Worm (Caenorhabditis elegans) whole organism, L2 larva: ENCODE data around the gene zer-1.

Experiments used
- ama-1 ChIP-seq: fragments of 150-350 bp; optimal IDR thresholded peaks from 2 replicates; lab custom pipeline; 2018; ENCODE audit warnings: inconsistent platforms
- dmd-4 ChIP-seq: sonication (generic microtip); optimal IDR thresholded peaks from 2 replicates; lab custom pipeline; 2017; ENCODE audit warnings: missing biosample characterization, missing genetic modification characterization
- gmeb-1 ChIP-seq: fragments of 150-350 bp; optimal IDR thresholded peaks from 2 replicates; lab custom pipeline; 2014; ENCODE audit warnings: missing biosample characterization, missing genetic modification characterization
- lsy-2 ChIP-seq, 2 experiments: fragments of 150-350 bp in 1 of 2; sonication (generic microtip) in 1 of 2; optimal IDR thresholded peaks; 2 replicates each; lab custom pipeline; 2014 to 2017; ENCODE audit warnings: missing biosample characterization in 2 of 2, missing genetic modification characterization in 2 of 2
- nhr-10 ChIP-seq: sonication (generic microtip); optimal IDR thresholded peaks from 2 replicates; lab custom pipeline; 2017; ENCODE audit warnings: missing biosample characterization, missing genetic modification characterization
- nhr-11 ChIP-seq: fragments of 150-350 bp; optimal IDR thresholded peaks from 2 replicates; lab custom pipeline; 2014; ENCODE audit warnings: missing biosample characterization, missing genetic modification characterization
- sma-3 ChIP-seq: sonication (generic microtip); optimal IDR thresholded peaks from 2 replicates; lab custom pipeline; 2016; ENCODE audit warnings: missing genetic modification reagents, missing genetic modification characterization, missing compliant biosample characterization

DNA sequence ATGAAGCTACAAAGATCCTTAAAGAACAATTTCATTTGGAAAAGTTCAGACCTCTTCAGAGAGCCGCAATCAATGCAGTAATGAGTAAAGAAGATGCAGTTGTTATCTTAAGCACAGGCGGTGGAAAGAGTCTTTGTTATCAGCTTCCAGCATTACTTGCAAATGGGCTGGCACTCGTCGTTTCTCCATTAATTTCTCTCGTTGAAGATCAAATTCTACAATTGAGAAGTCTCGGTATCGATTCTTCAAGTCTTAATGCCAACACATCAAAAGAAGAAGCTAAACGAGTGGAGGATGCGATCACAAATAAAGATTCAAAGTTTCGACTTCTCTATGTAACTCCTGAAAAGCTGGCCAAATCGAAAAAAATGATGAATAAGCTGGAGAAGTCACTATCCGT lies 29.7 kb downstream of the zer-1 start:
- TF ChIP-seq dmd-4 (tag; lab: Kevin White, UChicago), result no peak
- no peak for TF ChIP-seq gmeb-1 (tag; lab: Kevin White, UChicago)
- no peak for TF ChIP-seq sma-3 (GFP tag; lab: Kevin White, UChicago)
- no peak for TF ChIP-seq nhr-10 (tag; lab: Kevin White, UChicago)
- no peak for TF ChIP-seq lsy-2 (tag; optimal IDR thresholded peaks at IDR 0.05; lab: Kevin White, UChicago)
- TF ChIP-seq nhr-11 (tag; lab: Kevin White, UChicago), result no peak
- no peak for TF ChIP-seq ama-1 (lab: Kevin White, UChicago)
